Fruit fly (Drosophila melanogaster) S2 (cell line): ENCODE measurements around the gene CG8673.

ENCODE experiments used
- CG8478 ChIP-seq: fragments of >200 bp; optimal IDR thresholded peaks from 2 replicates; lab custom pipeline; 2018
- CTCF ChIP-seq, 2 experiments: fragments of >200 bp; optimal IDR thresholded peaks; 2 replicates each; lab custom pipeline; 2018

DNA sequence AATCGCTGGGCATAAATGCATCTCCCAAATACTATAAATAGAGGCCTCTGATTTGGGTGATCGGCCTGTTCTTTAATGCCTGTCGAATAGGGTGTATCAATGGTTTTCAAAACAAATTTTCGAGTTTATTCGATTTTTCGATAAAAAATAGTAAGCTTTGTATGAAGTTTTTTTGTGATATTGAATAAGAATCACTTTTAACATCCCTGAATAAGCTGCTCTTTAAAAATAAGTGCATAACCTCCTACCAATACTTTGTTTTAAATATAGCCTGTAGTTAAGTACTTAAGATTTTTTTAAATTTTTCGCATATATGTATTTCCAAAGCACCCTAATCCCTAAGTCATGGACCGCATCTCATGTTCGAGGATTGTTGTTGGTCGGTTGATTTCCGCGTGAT is 43.5 kb upstream of the CG8673 start:
- TF ChIP-seq CTCF (optimal IDR thresholded peaks at IDR 0.05; lab: Kevin White, UChicago): no peak
- TF ChIP-seq CG8478 (lab: Kevin White, UChicago): no peak
